Worm (Caenorhabditis elegans) whole organism, L1 larva: Measurements from ENCODE around the gene cest-9.2.

Source experiments
- alr-1 ChIP-seq: fragments of 200-800 bp; sonication (Bioruptor generic); optimal IDR thresholded peaks from 2 replicates; lab custom pipeline; 2018; ENCODE audit warnings: borderline replicate concordance, mild to moderate bottlenecking, missing genetic modification characterization, missing compliant biosample characterization
- aly-2 ChIP-seq: fragments of 150-350 bp; optimal IDR thresholded peaks from 2 replicates; lab custom pipeline; 2014; ENCODE audit warnings: missing biosample characterization, missing genetic modification characterization
- ceh-8 ChIP-seq: fragments of 200-800 bp; sonication (Bioruptor generic); optimal IDR thresholded peaks from 2 replicates; lab custom pipeline; 2018; ENCODE audit warnings: mild to moderate bottlenecking, missing genetic modification characterization, moderate library complexity, missing compliant biosample characterization
- ceh-82 ChIP-seq, 3 experiments: fragments of 150-350 bp in 1 of 3; sonication (generic microtip) in 2 of 3; optimal IDR thresholded peaks; 2 replicates each; lab custom pipeline; 2014 to 2017; ENCODE audit warnings: missing biosample characterization in 3 of 3, missing genetic modification characterization in 3 of 3
- dsc-1 ChIP-seq: sonication (generic microtip); optimal IDR thresholded peaks from 2 replicates; lab custom pipeline; 2016; ENCODE audit warnings: mild to moderate bottlenecking, missing genetic modification characterization, missing compliant biosample characterization
- efl-1 ChIP-seq, 4 experiments: fragments of 150-350 bp; optimal IDR thresholded peaks in 3 of 4; peaks in 1 of 4; 1 replicate in 1 of 4; 2 replicates in 3 of 4; lab custom pipeline; 2014; ENCODE audit warnings: missing biosample characterization in 2 of 4, missing genetic modification characterization in 2 of 4, missing genetic modification reagents in 2 of 4
- egl-13 ChIP-seq: sonication (generic microtip); optimal IDR thresholded peaks from 2 replicates; lab custom pipeline; 2016; ENCODE audit warnings: missing genotype, missing genetic modification reagents, missing genetic modification characterization, missing compliant biosample characterization
- elt-2 ChIP-seq: sonication (generic microtip); optimal IDR thresholded peaks from 2 replicates; lab custom pipeline; 2016; ENCODE audit warnings: missing genetic modification characterization, mild to moderate bottlenecking, inconsistent platforms, missing compliant biosample characterization, missing genetic modification reagents
- ets-5 ChIP-seq: fragments of 200-800 bp; sonication (Bioruptor generic); IDR thresholded peaks from 2 replicates; pipeline ENCODE4 v1.3.6; 2022; ENCODE audit warnings: missing genetic modification characterization, missing compliant biosample characterization
- fos-1 ChIP-seq: fragments of 150-350 bp; optimal IDR thresholded peaks from 2 replicates; lab custom pipeline; 2014; ENCODE audit warnings: missing biosample characterization, missing genetic modification characterization
- hlh-17 ChIP-seq: fragments of 200-800 bp; sonication (Bioruptor generic); optimal IDR thresholded peaks from 2 replicates; lab custom pipeline; 2018; ENCODE audit warnings: missing genetic modification characterization, mild to moderate bottlenecking, missing compliant biosample characterization, moderate library complexity, borderline replicate concordance
- hlh-4 ChIP-seq: sonication (generic microtip); optimal IDR thresholded peaks from 2 replicates; lab custom pipeline; 2016; ENCODE audit warnings: mild to moderate bottlenecking, missing genetic modification characterization, missing compliant biosample characterization
- lin-14 ChIP-seq: fragments of 200-800 bp; sonication (Bioruptor generic); optimal IDR thresholded peaks from 2 replicates; lab custom pipeline; 2018; ENCODE audit warnings: mild to moderate bottlenecking, missing genetic modification characterization, moderate library complexity, missing compliant biosample characterization
- lin-15B ChIP-seq: fragments of 150-350 bp; sonication (generic microtip); optimal IDR thresholded peaks from 3 replicates; lab custom pipeline; 2014; ENCODE audit warnings: missing biosample characterization, missing genetic modification characterization
- lin-39 ChIP-seq: fragments of 150-350 bp; optimal IDR thresholded peaks from 2 replicates; lab custom pipeline; 2014; ENCODE audit warnings: missing biosample characterization, missing genetic modification reagents, missing genetic modification characterization
- lir-3 ChIP-seq: sonication (generic microtip); optimal IDR thresholded peaks from 2 replicates; lab custom pipeline; 2016; ENCODE audit warnings: mild to moderate bottlenecking, missing genetic modification characterization, moderate library complexity, missing compliant biosample characterization; ENCODE audit not compliant: poor library complexity
- lsy-2 ChIP-seq, 2 experiments: fragments of 150-350 bp; optimal IDR thresholded peaks; 2 replicates each; lab custom pipeline; 2014; ENCODE audit warnings: missing biosample characterization in 2 of 2, missing genetic modification characterization in 2 of 2
- mdl-1 ChIP-seq, 2 experiments: fragments of 150-350 bp; optimal IDR thresholded peaks; 2 replicates each; lab custom pipeline; 2014 to 2017; ENCODE audit warnings: missing biosample characterization in 2 of 2, missing genetic modification characterization in 2 of 2, inconsistent platforms in 1 of 2
- mep-1 ChIP-seq: fragments of 150-350 bp; optimal IDR thresholded peaks from 2 replicates; lab custom pipeline; 2014; ENCODE audit warnings: missing biosample characterization, missing genetic modification characterization
- nhr-11 ChIP-seq: fragments of 150-350 bp; optimal IDR thresholded peaks from 2 replicates; lab custom pipeline; 2014; ENCODE audit warnings: missing biosample characterization, missing genetic modification characterization
- nhr-19 ChIP-seq: fragments of 200-800 bp; sonication (Bioruptor generic); conservative IDR thresholded peaks from 2 replicates; pipeline ENCODE4 v1.3.6; 2022; ENCODE audit warnings: missing genetic modification characterization, missing compliant biosample characterization
- nhr-20 ChIP-seq: sonication (generic microtip); optimal IDR thresholded peaks from 2 replicates; lab custom pipeline; 2016; ENCODE audit warnings: mild to moderate bottlenecking, missing genetic modification characterization, missing compliant biosample characterization
- nhr-237 ChIP-seq: fragments of 150-350 bp; optimal IDR thresholded peaks from 2 replicates; lab custom pipeline; 2014; ENCODE audit warnings: missing biosample characterization, missing genetic modification characterization
- nhr-71 ChIP-seq: sonication (generic microtip); optimal IDR thresholded peaks from 2 replicates; lab custom pipeline; 2016; ENCODE audit warnings: mild to moderate bottlenecking, missing genetic modification characterization, moderate library complexity, missing compliant biosample characterization
- nhr-77 ChIP-seq: fragments of 150-350 bp; optimal IDR thresholded peaks from 2 replicates; lab custom pipeline; 2014; ENCODE audit warnings: missing biosample characterization, missing genetic modification characterization
- nhr-85 ChIP-seq: sonication (generic microtip); peaks from one replicate; lab custom pipeline; 2016; ENCODE audit warnings: missing genetic modification characterization, inconsistent platforms, missing compliant biosample characterization
- nhr-90 ChIP-seq: sonication (generic microtip); optimal IDR thresholded peaks from 2 replicates; lab custom pipeline; 2016; ENCODE audit warnings: mild to moderate bottlenecking, missing genetic modification characterization, missing compliant biosample characterization; ENCODE audit not compliant: poor library complexity
- pag-3 ChIP-seq: sonication (generic microtip); optimal IDR thresholded peaks from 2 replicates; lab custom pipeline; 2017; ENCODE audit warnings: missing genetic modification characterization, mild to moderate bottlenecking, missing compliant biosample characterization, antibody characterized with exemption, borderline replicate concordance; ENCODE audit not compliant: insufficient read depth
- pax-3 ChIP-seq: fragments of 200-800 bp; sonication (Bioruptor generic); optimal IDR thresholded peaks from 2 replicates; lab custom pipeline; 2018; ENCODE audit warnings: mild to moderate bottlenecking, missing genetic modification characterization, moderate library complexity, missing compliant biosample characterization
- rnt-1 ChIP-seq: sonication (generic microtip); optimal IDR thresholded peaks from 2 replicates; lab custom pipeline; 2016; ENCODE audit warnings: mild to moderate bottlenecking, missing genetic modification characterization, moderate library complexity, missing compliant biosample characterization
- snpc-4 ChIP-seq: fragments of 150-350 bp; optimal IDR thresholded peaks from 2 replicates; lab custom pipeline; 2014; ENCODE audit warnings: missing biosample characterization, missing genetic modification characterization
- snu-23 ChIP-seq: sonication (generic microtip); optimal IDR thresholded peaks from 2 replicates; lab custom pipeline; 2016; ENCODE audit warnings: missing genetic modification characterization, missing compliant biosample characterization
- sox-4 ChIP-seq: sonication (generic microtip); optimal IDR thresholded peaks from 2 replicates; lab custom pipeline; 2016; ENCODE audit warnings: missing genetic modification characterization, missing compliant biosample characterization
- sptf-1 ChIP-seq: fragments of 150-350 bp; optimal IDR thresholded peaks from 2 replicates; lab custom pipeline; 2014; ENCODE audit warnings: missing biosample characterization, missing genetic modification characterization
- sup-37 ChIP-seq: fragments of 200-800 bp; sonication (Bioruptor generic); optimal IDR thresholded peaks from 2 replicates; lab custom pipeline; 2018; ENCODE audit warnings: mild to moderate bottlenecking, missing genetic modification characterization, missing compliant biosample characterization
- tbx-2 ChIP-seq: sonication (generic microtip); optimal IDR thresholded peaks from 2 replicates; lab custom pipeline; 2016; ENCODE audit warnings: missing genetic modification characterization, missing compliant biosample characterization
- unc-62 ChIP-seq: fragments of 150-350 bp; optimal IDR thresholded peaks from 2 replicates; lab custom pipeline; 2014; ENCODE audit warnings: missing biosample characterization, missing genetic modification reagents, missing genetic modification characterization
- unc-86 ChIP-seq: sonication (generic microtip); optimal IDR thresholded peaks from 2 replicates; lab custom pipeline; 2016; ENCODE audit warnings: missing genetic modification characterization, missing compliant biosample characterization
- unc-98 ChIP-seq: fragments of 200-800 bp; sonication (Bioruptor generic); IDR thresholded peaks from 2 replicates; pipeline ENCODE4 v1.3.6; 2022; ENCODE audit warnings: missing genetic modification characterization, missing compliant biosample characterization
- vab-15 ChIP-seq: sonication (generic microtip); optimal IDR thresholded peaks from 2 replicates; lab custom pipeline; 2017; ENCODE audit warnings: missing genotype, mild to moderate bottlenecking, missing genetic modification characterization, missing compliant biosample characterization
- ztf-11 ChIP-seq, 2 experiments: sonication (generic microtip); optimal IDR thresholded peaks; 2 replicates each; lab custom pipeline; 2016 to 2017; ENCODE audit warnings: missing genetic modification characterization in 2 of 2, missing biosample characterization in 1 of 2, missing compliant biosample characterization in 1 of 2
- ztf-4 ChIP-seq: fragments of 150-350 bp; optimal IDR thresholded peaks from 2 replicates; lab custom pipeline; 2014; ENCODE audit warnings: missing biosample characterization, missing genetic modification characterization

Gene cest-9.2

ce11 chrX:12172482-12173134 is 49.3 kb upstream of the cest-9.2 start (continued):
- TF ChIP-seq vab-15 (tag; lab: Kevin White, UChicago) (no peak), efl-1 (optimal IDR thresholded peaks at IDR 0.05; lab: Kevin White, UChicago) (peak in 1 of 2 experiments; percentile 17), efl-1 (GFP tag; optimal IDR thresholded peaks at IDR 0.05 in 1 of 2; lab: Kevin White, UChicago) (no peak), nhr-71 (tag; lab: Kevin White, UChicago) (no peak), pag-3 (tag; lab: Kevin White, UChicago) (no peak)

ce11 chrX:12173989-12174388 is 47.9 kb upstream of the cest-9.2 start:
- peak; percentile 55 for TF ChIP-seq nhr-85 (tag; lab: Kevin White, UChicago)
- no peak for TF ChIP-seq alr-1
- TF ChIP-seq elt-2 (tag; lab: Kevin White, UChicago), result peak; percentile 26
- TF ChIP-seq, all 84 proteins: peak for 2

- TF ChIP-seq lir-3 (no peak), mdl-1 (tag; optimal IDR thresholded peaks at IDR 0.05; lab: Kevin White, UChicago) (no peak), hlh-4 (no peak), snu-23 (peak; percentile 14), aly-2 (tag; lab: Kevin White, UChicago) (no peak), nhr-90 (tag; lab: Kevin White, UChicago) (no peak), vab-15 (tag; lab: Kevin White, UChicago) (no peak), efl-1 (optimal IDR thresholded peaks at IDR 0.05; lab: Kevin White, UChicago) (no peak), efl-1 (GFP tag; optimal IDR thresholded peaks at IDR 0.05 in 1 of 2; lab: Kevin White, UChicago) (no peak), lin-14 (GFP tag; lab: Kevin White, UChicago) (no peak), rnt-1 (tag; lab: Kevin White, UChicago) (peak; percentile 7), nhr-11 (tag; lab: Kevin White, UChicago) (no peak), lsy-2 (tag; optimal IDR thresholded peaks at IDR 0.05; lab: Kevin White, UChicago) (no peak), fos-1 (tag; lab: Kevin White, UChicago) (no peak), elt-2 (tag; lab: Kevin White, UChicago) (peak; percentile 11), nhr-237 (tag; lab: Kevin White, UChicago) (no peak), egl-13 (tag; lab: Kevin White, UChicago) (no peak), lin-15B (tag; lab: Kevin White, UChicago) (no peak), ets-5 (GFP tag; lab: Robert Waterston, UW) (no peak), dsc-1 (tag; lab: Kevin White, UChicago) (peak; percentile 65), nhr-77 (tag; lab: Kevin White, UChicago) (no peak), hlh-17 (no peak), unc-86 (tag; lab: Kevin White, UChicago) (peak; percentile 48), ceh-8 (no peak), nhr-71 (tag; lab: Kevin White, UChicago) (peak; percentile 40), ztf-11 (tag; optimal IDR thresholded peaks at IDR 0.05; lab: Kevin White, UChicago) (peak in 1 of 2 experiments; percentile 45), mep-1 (tag; lab: Kevin White, UChicago) (no peak), lin-39 (tag; lab: Kevin White, UChicago) (no peak)
Observed at ce11 chrX:12174686-12175404, 47.1 kb upstream of the cest-9.2 start.

ce11 chrX:12175667-12176278 is 46.1 kb upstream of the cest-9.2 start:
- TF ChIP-seq nhr-77 (tag; lab: Kevin White, UChicago), result peak; percentile 18
- no peak for TF ChIP-seq snpc-4 (tag; lab: Kevin White, UChicago)
- no peak for TF ChIP-seq pax-3
- TF ChIP-seq nhr-71 (tag; lab: Kevin White, UChicago), result peak; percentile 25
- peak; percentile 19; the same call in 1 of the 2 replicates for TF ChIP-seq nhr-19 (GFP tag; lab: Robert Waterston, UW)
- peak; percentile 36 for TF ChIP-seq sup-37 (GFP tag; lab: Kevin White, UChicago)
- peak; percentile 10 for TF ChIP-seq tbx-2
- TF ChIP-seq ztf-4, result no peak
- TF ChIP-seq unc-62 (GFP tag; lab: Kevin White, UChicago), result no peak
- TF ChIP-seq ceh-82 (tag; optimal IDR thresholded peaks at IDR 0.05; lab: Kevin White, UChicago), result peak in 2 of 3 experiments; percentile 1 to 6
- TF ChIP-seq unc-98 (GFP tag; lab: Robert Waterston, UW), result no peak
- no peak for TF ChIP-seq efl-1 (optimal IDR thresholded peaks at IDR 0.05; lab: Kevin White, UChicago)
- peak in 1 of 2 experiments; percentile 50 for TF ChIP-seq efl-1 (GFP tag; optimal IDR thresholded peaks at IDR 0.05 in 1 of 2; lab: Kevin White, UChicago)
- peak; percentile 28 for TF ChIP-seq nhr-20 (tag; lab: Kevin White, UChicago)
- peak; percentile 17 for TF ChIP-seq mep-1 (tag; lab: Kevin White, UChicago)
- TF ChIP-seq sptf-1 (tag; lab: Kevin White, UChicago), result no peak
- TF ChIP-seq sox-4 (tag; lab: Kevin White, UChicago), result no peak
